Fruit fly (Drosophila melanogaster): Measurements from ENCODE around the gene CG32547.

The CG32547 gene

DNA sequence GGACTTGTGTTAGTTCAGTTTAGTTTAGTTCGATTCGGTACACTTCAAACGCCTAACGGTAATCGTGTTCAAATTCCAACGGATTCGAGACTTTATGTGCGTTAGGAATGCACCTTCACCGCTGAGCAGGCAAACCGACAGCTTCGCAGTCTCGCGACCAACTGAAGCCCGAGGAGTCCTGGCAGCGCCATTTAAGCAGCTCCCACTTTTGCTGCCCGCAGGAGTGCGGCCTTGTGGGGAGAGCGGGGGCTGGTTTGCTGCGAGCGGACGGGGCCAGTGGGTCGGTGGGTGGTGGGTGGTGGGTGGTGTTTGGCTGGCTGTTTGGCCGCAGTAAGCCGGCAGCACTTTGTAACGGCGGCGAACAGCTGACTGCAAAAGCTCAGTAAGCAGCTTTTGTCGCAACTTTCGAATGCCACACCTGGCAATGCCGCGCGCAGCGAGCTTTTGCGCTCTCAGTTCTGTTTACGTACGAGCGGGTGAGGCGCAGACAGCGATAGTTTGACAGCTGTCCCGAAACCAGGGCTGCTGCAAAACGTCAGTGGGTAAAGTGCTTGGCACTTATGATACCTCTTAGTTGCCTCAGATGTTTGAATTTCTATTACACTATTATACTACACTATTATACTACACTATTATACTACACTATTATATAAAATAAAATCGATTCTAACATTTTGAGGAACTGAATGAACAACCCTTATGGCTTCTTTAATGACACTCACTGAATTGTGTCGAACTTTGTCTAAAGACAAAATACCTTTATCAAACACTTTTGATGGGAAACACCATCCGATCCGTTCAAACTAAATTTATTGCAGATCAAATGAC, at the start of gene CG32547:
TSS of gene CG32547 (minus strand) at position 181 of the 828 bp plus-strand sequence.
- no peak for TF ChIP-seq CG8478 (optimal IDR thresholded peaks at IDR 0.05)
- TF ChIP-seq CTCF (optimal IDR thresholded peaks at IDR 0.05): no peak

- TF ChIP-seq CG8478 (optimal IDR thresholded peaks at IDR 0.05) (no peak), CTCF (optimal IDR thresholded peaks at IDR 0.05) (no peak)
These were observed 49.0 kb upstream of the CG32547 start, which contains the start of the genes CG15042 and CG15047 for dm6 chrX:18528166-18528733. Gene CG15042, minus strand, starts transcription at chrX:18528266. Gene CG15047, plus strand, starts transcription at chrX:18528683.

- TF ChIP-seq CTCF (optimal IDR thresholded peaks at IDR 0.05) (no peak), CG8478 (optimal IDR thresholded peaks at IDR 0.05) (no peak)
These were observed 45.4 kb upstream of the CG32547 start for dm6 chrX:18524594-18525266.

- TF ChIP-seq CTCF (optimal IDR thresholded peaks at IDR 0.05): no peak
- no peak for TF ChIP-seq CG8478 (optimal IDR thresholded peaks at IDR 0.05)
These were observed 44.0 kb upstream of the CG32547 start for dm6 chrX:18523146-18523812.

DNA sequence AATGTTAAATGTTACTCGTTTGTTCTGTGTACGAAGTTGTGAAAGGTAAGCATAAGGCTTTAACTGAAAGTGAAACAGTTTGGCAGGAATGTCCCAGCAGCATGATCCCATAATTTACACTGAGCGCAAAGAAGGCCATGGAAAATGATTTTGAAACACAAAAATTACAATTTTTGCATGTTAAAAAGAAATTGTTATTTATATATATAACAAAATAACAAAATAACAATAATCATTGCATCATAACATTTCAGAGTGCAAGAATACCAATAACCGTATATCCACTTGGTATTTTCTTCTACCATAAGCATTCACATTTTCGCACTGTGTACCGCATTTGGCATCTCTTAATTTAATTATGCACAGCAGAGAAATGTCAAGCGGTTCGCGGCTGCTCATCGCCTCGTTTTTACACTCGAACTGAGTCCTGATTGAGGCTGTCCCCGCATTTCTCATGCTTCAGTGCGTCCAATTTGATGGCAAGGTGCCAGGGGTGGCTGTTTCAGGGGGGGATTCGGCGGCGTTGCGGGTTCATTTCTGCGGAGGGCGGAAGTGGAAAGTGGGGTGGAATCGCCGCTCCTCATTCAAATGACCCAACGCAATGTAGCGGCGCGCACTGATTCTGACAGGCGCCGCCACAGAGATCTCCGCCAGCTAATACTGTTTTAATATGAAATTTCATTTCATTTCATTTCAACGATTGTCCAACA, 43.3 kb upstream of the CG32547 start, which contains the start of gene CG6481:
TSS of gene CG6481 (minus strand) at position 51 of the 710 bp plus-strand sequence.
- TF ChIP-seq CG8478 (optimal IDR thresholded peaks at IDR 0.05): no peak
- TF ChIP-seq CTCF (optimal IDR thresholded peaks at IDR 0.05): no peak

dm6 chrX:18520360-18520759, 41.1 kb upstream of the CG32547 start:
- no peak for TF ChIP-seq CTCF (optimal IDR thresholded peaks at IDR 0.05)
- no peak for TF ChIP-seq CG8478 (optimal IDR thresholded peaks at IDR 0.05)

dm6 chrX:18517415-18517814, 38.1 kb upstream of the CG32547 start:
- TF ChIP-seq CTCF (optimal IDR thresholded peaks at IDR 0.05) (peak; percentile 93 to 96), CG8478 (optimal IDR thresholded peaks at IDR 0.05) (no peak)

DNA sequence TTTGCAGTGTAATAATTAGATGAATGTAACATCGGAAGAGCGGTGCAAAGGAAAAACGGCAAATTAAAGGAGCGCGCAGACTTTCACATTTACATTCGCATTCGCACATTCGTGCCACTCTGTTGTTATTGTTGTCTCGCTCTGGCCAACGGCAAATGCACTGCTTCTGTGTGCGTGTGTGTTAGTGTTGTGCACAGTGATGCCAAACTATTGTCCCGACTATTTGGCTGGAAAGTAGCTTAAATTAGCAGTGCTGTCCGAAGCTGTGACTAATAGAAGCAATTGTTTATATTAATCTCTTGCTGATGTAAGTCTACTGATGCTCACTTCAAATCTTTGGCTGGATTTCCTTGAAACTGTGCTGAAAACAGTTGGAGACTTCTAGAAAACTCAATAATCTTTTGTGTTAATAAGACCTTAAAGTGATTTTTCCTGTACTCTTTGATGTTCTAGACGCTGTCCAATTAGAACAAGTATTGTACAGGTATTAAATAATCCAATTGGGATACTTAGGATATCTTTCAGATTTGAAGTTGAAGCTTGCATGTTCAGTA, 36.8 kb upstream of the CG32547 start:
- TF ChIP-seq CG8478 (optimal IDR thresholded peaks at IDR 0.05) (no peak), CTCF (optimal IDR thresholded peaks at IDR 0.05) (peak; percentile 6 to 42)

- peak; percentile 52 to 73 for TF ChIP-seq CTCF (optimal IDR thresholded peaks at IDR 0.05)
- TF ChIP-seq CG8478 (optimal IDR thresholded peaks at IDR 0.05): no peak
These were observed 36.1 kb upstream of the CG32547 start, which contains the start of the genes Bx and HisRS for dm6 chrX:18515205-18515921. Gene Bx, plus strand, starts transcription at chrX:18515428. Gene HisRS, plus strand, starts transcription at chrX:18515428.

DNA sequence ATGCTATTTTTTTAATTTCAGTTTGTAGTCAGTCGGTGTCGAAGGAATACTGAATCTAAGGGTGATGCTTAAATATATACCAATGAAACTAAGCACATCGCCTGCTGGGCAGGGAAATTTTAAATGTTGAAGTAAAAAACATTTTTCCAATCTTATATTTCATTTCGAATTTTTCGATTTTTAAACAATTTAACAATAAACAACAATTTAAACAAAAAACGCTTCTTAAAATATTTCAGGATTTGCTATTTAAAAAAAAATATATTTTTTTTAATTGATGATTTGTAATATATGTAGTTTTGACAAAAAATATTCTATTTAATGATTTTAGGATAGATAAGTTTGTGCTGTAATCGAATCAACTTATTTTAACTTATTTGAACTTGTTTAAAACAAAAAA, 35.5 kb upstream of the CG32547 start, which contains the start of gene CG6470:
TSS of gene CG6470 (minus strand) at position 101 of the 400 bp plus-strand sequence.
- TF ChIP-seq CG8478 (optimal IDR thresholded peaks at IDR 0.05): no peak
- no peak for TF ChIP-seq CTCF (optimal IDR thresholded peaks at IDR 0.05)

DNA sequence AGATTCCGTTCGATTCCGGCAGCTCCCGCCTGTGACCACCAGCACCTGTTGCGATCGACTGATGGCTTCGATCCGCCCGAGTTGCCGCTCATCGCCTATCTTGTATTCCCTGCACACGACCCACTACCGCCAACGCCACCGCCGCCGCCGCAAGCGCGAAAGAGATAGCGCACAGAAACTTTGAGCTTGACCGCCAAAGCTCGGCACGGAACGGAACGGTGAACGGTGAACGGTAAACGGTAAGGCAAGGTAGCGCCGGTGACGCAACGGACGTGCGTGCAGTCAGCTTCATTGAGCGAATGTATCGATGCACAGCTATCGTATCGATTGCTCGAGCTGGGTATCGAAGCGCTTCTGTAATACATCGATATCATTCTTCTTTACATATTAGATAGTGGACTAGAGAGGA, 33.0 kb upstream of the CG32547 start, which contains the start of gene Ggt-1:
TSS of gene Ggt-1 (minus strand) at position 251 of the 409 bp plus-strand sequence.
- no peak for TF ChIP-seq CG8478 (optimal IDR thresholded peaks at IDR 0.05)

- TF ChIP-seq CTCF (optimal IDR thresholded peaks at IDR 0.05): no peak
- TF ChIP-seq CG8478 (optimal IDR thresholded peaks at IDR 0.05): no peak
These were observed 31.6 kb upstream of the CG32547 start for dm6 chrX:18510884-18511283.

dm6 chrX:18509430-18509829, 30.1 kb upstream of the CG32547 start:
- TF ChIP-seq CTCF (optimal IDR thresholded peaks at IDR 0.05): no peak
- no peak for TF ChIP-seq CG8478 (optimal IDR thresholded peaks at IDR 0.05)

Data from S2 (cell line).